Fruit fly (Drosophila melanogaster) whole organism, prepupa: ENCODE measurements around the gene Rab9.

Experiments
- Blimp-1 ChIP-seq: fragments of 200-800 bp; sonication (Bioruptor generic); optimal IDR thresholded peaks from 3 replicates; lab custom pipeline; 2017; ENCODE audit warnings: missing biosample characterization, missing genetic modification characterization, mild to moderate bottlenecking, moderate library complexity, missing genetic modification reagents
- CG11294 ChIP-seq: fragments of 200-800 bp; sonication (Bioruptor generic); IDR thresholded peaks from 2 replicates; pipeline ENCODE4 v1.3.6; 2022; ENCODE audit warnings: missing biosample characterization, missing genetic modification characterization
- CG16779 ChIP-seq: fragments of 200-800 bp; sonication (Bioruptor generic); optimal IDR thresholded peaks from 3 replicates; lab custom pipeline; 2017; ENCODE audit warnings: missing biosample characterization, mild to moderate bottlenecking, missing genetic modification characterization
- CG4318 ChIP-seq: fragments of 200-800 bp; sonication (Bioruptor generic); optimal IDR thresholded peaks from 3 replicates; lab custom pipeline; 2017; ENCODE audit warnings: missing biosample characterization, mild to moderate bottlenecking, missing genetic modification characterization
- CG6854 ChIP-seq: fragments of 200-800 bp; sonication (Bioruptor generic); optimal IDR thresholded peaks from 2 replicates; lab custom pipeline; 2017; ENCODE audit warnings: missing biosample characterization, mild to moderate bottlenecking, missing genetic modification characterization
- CG8119 ChIP-seq: fragments of 200-800 bp; sonication (Bioruptor generic); IDR thresholded peaks from 3 replicates; pipeline ENCODE4 v1.3.6; 2022; ENCODE audit warnings: missing biosample characterization, missing genetic modification characterization
- CG9139 ChIP-seq: fragments of 200-800 bp; sonication (Bioruptor generic); optimal IDR thresholded peaks from 3 replicates; lab custom pipeline; 2017; ENCODE audit warnings: missing biosample characterization, mild to moderate bottlenecking, missing genetic modification characterization
- OdsH ChIP-seq: fragments of 200-800 bp; sonication (Bioruptor generic); optimal IDR thresholded peaks from 3 replicates; lab custom pipeline; 2016; ENCODE audit warnings: missing biosample characterization, missing genetic modification characterization
- fd85E ChIP-seq: fragments of 200-800 bp; sonication (Bioruptor generic); optimal IDR thresholded peaks from 3 replicates; lab custom pipeline; 2016; ENCODE audit warnings: missing biosample characterization, missing genetic modification characterization
- net ChIP-seq: fragments of 200-800 bp; sonication (Bioruptor generic); optimal IDR thresholded peaks from 3 replicates; lab custom pipeline; 2016; ENCODE audit warnings: missing biosample characterization, missing genetic modification characterization

- no peak for TF ChIP-seq CG16779
- TF ChIP-seq fd85E (GFP tag; lab: Kevin White, UChicago) = no peak
- TF ChIP-seq CG11294 (GFP tag; lab: Robert Waterston, UW) = no peak
- TF ChIP-seq OdsH = no peak
- TF ChIP-seq Blimp-1 (GFP tag; lab: Kevin White, UChicago) = no peak
- no peak for TF ChIP-seq CG4318 (GFP tag; lab: Kevin White, UChicago)
- TF ChIP-seq CG6854 (GFP tag; lab: Kevin White, UChicago) = no peak
- TF ChIP-seq net = no peak
- TF ChIP-seq CG9139 (GFP tag; lab: Kevin White, UChicago) = no peak
- TF ChIP-seq CG8119 (GFP tag; lab: Robert Waterston, UW) = no peak
These were observed 48.3 kb downstream of the Rab9 start for dm6 chr2L:19480406-19481334.
